Fruit fly (Drosophila melanogaster) whole organism, wandering third instar larva: ENCODE measurements around the gene CCT3.

Experiments used
- Abd-B ChIP-seq: fragments of >200 bp; optimal IDR thresholded peaks from 2 replicates; lab custom pipeline; 2017; ENCODE audit warnings: missing biosample characterization, missing genetic modification characterization
- Dfd ChIP-seq: fragments of >200 bp; optimal IDR thresholded peaks from 2 replicates; lab custom pipeline; 2017; ENCODE audit warnings: missing biosample characterization, missing genetic modification characterization
- HLH106 ChIP-seq: fragments of 200-800 bp; optimal IDR thresholded peaks from 3 replicates; lab custom pipeline; 2019; ENCODE audit warnings: missing biosample characterization, mild to moderate bottlenecking, missing genetic modification characterization, moderate library complexity
- Jra ChIP-seq: sonication (Bioruptor generic); optimal IDR thresholded peaks from 2 replicates; lab custom pipeline; 2016; ENCODE audit warnings: missing biosample characterization, missing genetic modification characterization
- OdsH ChIP-seq: fragments of 200-800 bp; sonication (Bioruptor generic); optimal IDR thresholded peaks from 2 replicates; lab custom pipeline; 2016; ENCODE audit warnings: missing biosample characterization, mild to moderate bottlenecking, missing genetic modification characterization
- dsf ChIP-seq: sonication (Bioruptor generic); optimal IDR thresholded peaks from 2 replicates; lab custom pipeline; 2016; ENCODE audit warnings: missing biosample characterization, missing genetic modification characterization, borderline replicate concordance
- h ChIP-seq: fragments of 200-800 bp; sonication (Bioruptor generic); optimal IDR thresholded peaks from 3 replicates; lab custom pipeline; 2016; ENCODE audit warnings: missing biosample characterization, mild to moderate bottlenecking, missing genetic modification characterization
- pan ChIP-seq: fragments of >200 bp; optimal IDR thresholded peaks from 2 replicates; lab custom pipeline; 2017
- usp ChIP-seq: fragments of >200 bp; optimal IDR thresholded peaks from 2 replicates; lab custom pipeline; 2017; ENCODE audit warnings: missing biosample characterization, missing genetic modification characterization

DNA sequence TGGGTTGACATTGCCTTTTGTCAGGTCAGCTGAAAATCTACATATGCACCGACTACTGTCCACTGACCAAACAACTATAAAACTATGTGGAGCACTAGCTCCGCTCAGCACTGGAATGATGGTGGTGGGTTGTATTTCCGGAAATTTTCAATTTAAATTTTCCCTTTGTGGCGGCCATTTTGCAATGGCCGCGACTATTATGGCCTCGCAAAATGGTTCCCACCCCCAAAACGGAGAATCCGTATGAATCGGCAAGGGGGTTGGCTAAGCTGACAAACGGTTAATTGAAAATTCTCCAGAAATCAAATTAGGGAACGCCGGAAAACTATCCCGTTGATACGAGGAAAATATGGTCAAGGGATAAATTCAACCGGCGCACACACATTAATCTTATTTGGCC lies 35.5 kb downstream of the CCT3 start:
- TF ChIP-seq pan (no peak), Dfd (GFP tag; lab: Kevin White, UChicago) (no peak), dsf (GFP tag; lab: Kevin White, UChicago) (no peak), Jra (GFP tag; lab: Kevin White, UChicago) (no peak), usp (GFP tag; lab: Kevin White, UChicago) (no peak), OdsH (GFP tag; lab: Kevin White, UChicago) (no peak), h (GFP tag; lab: Kevin White, UChicago) (no peak), Abd-B (GFP tag; lab: Kevin White, UChicago) (no peak), HLH106 (no peak)
